Fruit fly (Drosophila melanogaster) whole organism, prepupa: ENCODE measurements around the gene ksh.

Source experiments
- Blimp-1 ChIP-seq: fragments of 200-800 bp; sonication (Bioruptor generic); optimal IDR thresholded peaks from 3 replicates; lab custom pipeline; 2017; ENCODE audit warnings: missing biosample characterization, missing genetic modification characterization, mild to moderate bottlenecking, moderate library complexity, missing genetic modification reagents
- CG10631 ChIP-seq: fragments of 200-800 bp; sonication (Bioruptor generic); optimal IDR thresholded peaks from 2 replicates; lab custom pipeline; 2016; ENCODE audit warnings: missing biosample characterization, missing genetic modification characterization
- CG11294 ChIP-seq: fragments of 200-800 bp; sonication (Bioruptor generic); IDR thresholded peaks from 2 replicates; pipeline ENCODE4 v1.3.6; 2022; ENCODE audit warnings: missing biosample characterization, missing genetic modification characterization
- CG11762 ChIP-seq: fragments of 200-800 bp; sonication (Bioruptor generic); optimal IDR thresholded peaks from 3 replicates; lab custom pipeline; 2016; ENCODE audit warnings: missing biosample characterization, missing genetic modification characterization; ENCODE audit not compliant: insufficient read depth
- CG15336 ChIP-seq: fragments of 200-800 bp; sonication (Bioruptor generic); IDR thresholded peaks from 2 replicates; pipeline ENCODE4 v1.3.6; 2022; ENCODE audit warnings: missing biosample characterization, missing genetic modification characterization
- CG16779 ChIP-seq: fragments of 200-800 bp; sonication (Bioruptor generic); optimal IDR thresholded peaks from 3 replicates; lab custom pipeline; 2017; ENCODE audit warnings: missing biosample characterization, mild to moderate bottlenecking, missing genetic modification characterization
- CG3032 ChIP-seq: fragments of 200-800 bp; optimal IDR thresholded peaks from 2 replicates; lab custom pipeline; 2019; ENCODE audit warnings: missing biosample characterization, mild to moderate bottlenecking, missing genetic modification characterization, moderate library complexity
- CG31627 ChIP-seq: fragments of 200-800 bp; sonication (Bioruptor generic); optimal IDR thresholded peaks from 3 replicates; lab custom pipeline; 2016; ENCODE audit warnings: missing biosample characterization, missing genetic modification characterization
- CG32006 ChIP-seq: fragments of 200-800 bp; sonication (Bioruptor generic); optimal IDR thresholded peaks from 3 replicates; lab custom pipeline; 2017; ENCODE audit warnings: missing biosample characterization, mild to moderate bottlenecking, missing genetic modification characterization
- CG34406 ChIP-seq: fragments of 200-800 bp; sonication (Bioruptor generic); optimal IDR thresholded peaks from 3 replicates; lab custom pipeline; 2016; ENCODE audit warnings: missing biosample characterization, missing genetic modification characterization
- CG3919 ChIP-seq: fragments of 200-800 bp; sonication (Bioruptor generic); optimal IDR thresholded peaks from 3 replicates; lab custom pipeline; 2016; ENCODE audit warnings: missing biosample characterization, missing genetic modification characterization
- CG6163 ChIP-seq: fragments of 200-800 bp; sonication (Bioruptor generic); IDR thresholded peaks from 3 replicates; pipeline ENCODE4 v1.3.6; 2022; ENCODE audit warnings: missing biosample characterization, missing genetic modification characterization
- CG6276 ChIP-seq: fragments of 200-800 bp; sonication (Bioruptor generic); optimal IDR thresholded peaks from 2 replicates; lab custom pipeline; 2017; ENCODE audit warnings: missing biosample characterization, mild to moderate bottlenecking, missing genetic modification characterization
- CG6792 ChIP-seq: fragments of 200-800 bp; sonication (Bioruptor generic); optimal IDR thresholded peaks from 3 replicates; lab custom pipeline; 2016; ENCODE audit warnings: missing biosample characterization, missing genetic modification characterization
- CG6808 ChIP-seq: fragments of 200-800 bp; sonication (Bioruptor generic); optimal IDR thresholded peaks from 3 replicates; lab custom pipeline; 2017; ENCODE audit warnings: missing biosample characterization, missing genetic modification characterization, mild to moderate bottlenecking, moderate library complexity, missing genetic modification reagents
- CG7368 ChIP-seq: fragments of 200-800 bp; sonication (Bioruptor generic); optimal IDR thresholded peaks from 3 replicates; lab custom pipeline; 2016; ENCODE audit warnings: missing biosample characterization, missing genetic modification characterization
- CG8119 ChIP-seq: fragments of 200-800 bp; sonication (Bioruptor generic); IDR thresholded peaks from 3 replicates; pipeline ENCODE4 v1.3.6; 2022; ENCODE audit warnings: missing biosample characterization, missing genetic modification characterization
- CG8632 ChIP-seq: fragments of 200-800 bp; sonication (Bioruptor generic); optimal IDR thresholded peaks from 3 replicates; lab custom pipeline; 2016; ENCODE audit warnings: missing biosample characterization, missing genetic modification characterization
- CG9139 ChIP-seq: fragments of 200-800 bp; sonication (Bioruptor generic); optimal IDR thresholded peaks from 3 replicates; lab custom pipeline; 2017; ENCODE audit warnings: missing biosample characterization, mild to moderate bottlenecking, missing genetic modification characterization
- Eip75B ChIP-seq: fragments of 200-800 bp; sonication (Bioruptor generic); optimal IDR thresholded peaks from 3 replicates; lab custom pipeline; 2016; ENCODE audit warnings: missing biosample characterization, missing genetic modification characterization
- Eip78C ChIP-seq: fragments of 200-800 bp; sonication (Bioruptor generic); peaks from one replicate; lab custom pipeline; 2016; ENCODE audit warnings: missing biosample characterization, missing genetic modification characterization
- Eip93F ChIP-seq: fragments of 200-800 bp; sonication (Bioruptor generic); optimal IDR thresholded peaks from 2 replicates; lab custom pipeline; 2016; ENCODE audit warnings: missing biosample characterization, mild to moderate bottlenecking, missing genetic modification characterization
- Ets21C ChIP-seq: fragments of 200-800 bp; sonication (Bioruptor generic); optimal IDR thresholded peaks from 3 replicates; lab custom pipeline; 2016; ENCODE audit warnings: missing biosample characterization, missing genetic modification characterization
- Ets96B ChIP-seq: fragments of 200-800 bp; optimal IDR thresholded peaks from 2 replicates; lab custom pipeline; 2019; ENCODE audit warnings: missing biosample characterization, mild to moderate bottlenecking, missing genetic modification characterization, moderate library complexity
- Hr38 ChIP-seq: sonication (Bioruptor generic); optimal IDR thresholded peaks from 2 replicates; lab custom pipeline; 2016; ENCODE audit warnings: missing biosample characterization, missing genetic modification characterization
- Hr4 ChIP-seq: fragments of 200-800 bp; sonication (Bioruptor generic); optimal IDR thresholded peaks from 3 replicates; lab custom pipeline; 2016; ENCODE audit warnings: missing biosample characterization, missing genetic modification characterization
- Lpt ChIP-seq: fragments of 200-800 bp; sonication (Bioruptor generic); optimal IDR thresholded peaks from 3 replicates; lab custom pipeline; 2016; ENCODE audit warnings: missing biosample characterization, missing genetic modification characterization
- Met ChIP-seq: fragments of 200-800 bp; sonication (Bioruptor generic); optimal IDR thresholded peaks from 3 replicates; lab custom pipeline; 2016; ENCODE audit warnings: missing biosample characterization, missing genetic modification characterization
- OdsH ChIP-seq: fragments of 200-800 bp; sonication (Bioruptor generic); optimal IDR thresholded peaks from 3 replicates; lab custom pipeline; 2016; ENCODE audit warnings: missing biosample characterization, missing genetic modification characterization
- Sox102F ChIP-seq: fragments of 200-800 bp; sonication (Bioruptor generic); optimal IDR thresholded peaks from 2 replicates; lab custom pipeline; 2016; ENCODE audit warnings: missing biosample characterization, mild to moderate bottlenecking, missing genetic modification characterization
- Sox14 ChIP-seq: fragments of 200-800 bp; sonication (Bioruptor generic); optimal IDR thresholded peaks from 3 replicates; lab custom pipeline; 2016; ENCODE audit warnings: missing biosample characterization, missing genetic modification characterization
- Sox15 ChIP-seq: fragments of 200-800 bp; sonication (Bioruptor generic); optimal IDR thresholded peaks from 3 replicates; lab custom pipeline; 2016; ENCODE audit warnings: missing biosample characterization, missing genetic modification characterization
- achi ChIP-seq: fragments of 200-800 bp; sonication (Bioruptor generic); optimal IDR thresholded peaks from 3 replicates; lab custom pipeline; 2016; ENCODE audit warnings: missing biosample characterization, missing genetic modification characterization
- acj6 ChIP-seq: fragments of 200-800 bp; sonication (Bioruptor generic); optimal IDR thresholded peaks from 3 replicates; lab custom pipeline; 2016; ENCODE audit warnings: missing biosample characterization, missing genetic modification characterization
- cyc ChIP-seq: fragments of 200-800 bp; sonication (Bioruptor generic); optimal IDR thresholded peaks from 3 replicates; lab custom pipeline; 2016; ENCODE audit warnings: missing biosample characterization, missing genetic modification characterization
- dac ChIP-seq: fragments of 200-800 bp; sonication (Bioruptor generic); optimal IDR thresholded peaks from 2 replicates; lab custom pipeline; 2017; ENCODE audit warnings: missing biosample characterization, mild to moderate bottlenecking, missing genetic modification characterization
- dsx ChIP-seq: fragments of 200-800 bp; optimal IDR thresholded peaks from 3 replicates; lab custom pipeline; 2019; ENCODE audit warnings: missing biosample characterization, mild to moderate bottlenecking, missing genetic modification characterization, moderate library complexity; ENCODE audit not compliant: poor library complexity, severe bottlenecking
- eg ChIP-seq: fragments of 200-800 bp; sonication (Bioruptor generic); IDR thresholded peaks from 3 replicates; pipeline ENCODE4 v1.3.6; 2022; ENCODE audit warnings: missing biosample characterization, missing genetic modification characterization
- esn ChIP-seq: fragments of 200-800 bp; sonication (Bioruptor generic); optimal IDR thresholded peaks from 2 replicates; lab custom pipeline; 2016; ENCODE audit warnings: missing biosample characterization, mild to moderate bottlenecking, missing genetic modification characterization, moderate library complexity
- fd59A ChIP-seq: fragments of 200-800 bp; sonication (Bioruptor generic); optimal IDR thresholded peaks from 2 replicates; lab custom pipeline; 2017; ENCODE audit warnings: missing biosample characterization, mild to moderate bottlenecking, missing genetic modification characterization, missing genetic modification reagents
- fkh ChIP-seq: fragments of 200-800 bp; sonication (Bioruptor generic); optimal IDR thresholded peaks from 3 replicates; lab custom pipeline; 2017; ENCODE audit warnings: missing biosample characterization, mild to moderate bottlenecking, missing genetic modification characterization, moderate library complexity
- lz ChIP-seq: fragments of 200-800 bp; sonication (Bioruptor generic); optimal IDR thresholded peaks from 3 replicates; lab custom pipeline; 2016; ENCODE audit warnings: missing biosample characterization, missing genetic modification characterization
- pdm3 ChIP-seq: fragments of 200-800 bp; sonication (Bioruptor generic); optimal IDR thresholded peaks from 3 replicates; lab custom pipeline; 2016; ENCODE audit warnings: missing biosample characterization, missing genetic modification characterization
- salr ChIP-seq, 2 experiments: fragments of 200-800 bp; sonication (Bioruptor generic); optimal IDR thresholded peaks; 3 replicates each; lab custom pipeline; 2016 to 2018; ENCODE audit warnings: missing biosample characterization in 2 of 2, missing genetic modification characterization in 2 of 2, mild to moderate bottlenecking in 1 of 2
- spab ChIP-seq: fragments of 200-800 bp; sonication (Bioruptor generic); optimal IDR thresholded peaks from 2 replicates; lab custom pipeline; 2017; ENCODE audit warnings: missing biosample characterization, mild to moderate bottlenecking, missing genetic modification characterization, missing genetic modification reagents
- ss ChIP-seq, 2 experiments: fragments of 200-800 bp; sonication (Bioruptor generic); optimal IDR thresholded peaks; 2 replicates in 1 of 2; 3 replicates in 1 of 2; lab custom pipeline; 2017 to 2018; ENCODE audit warnings: mild to moderate bottlenecking in 2 of 2, missing biosample characterization in 2 of 2, missing genetic modification characterization in 2 of 2, moderate library complexity in 1 of 2
- svp ChIP-seq: fragments of 200-800 bp; sonication (Bioruptor generic); peaks from one replicate; lab custom pipeline; 2016; ENCODE audit warnings: missing biosample characterization, missing genetic modification characterization
- topi ChIP-seq: fragments of 200-800 bp; sonication (Bioruptor generic); optimal IDR thresholded peaks from 3 replicates; lab custom pipeline; 2016; ENCODE audit warnings: missing biosample characterization, missing genetic modification characterization
- vri ChIP-seq: fragments of 200-800 bp; sonication (Bioruptor generic); optimal IDR thresholded peaks from 3 replicates; lab custom pipeline; 2016; ENCODE audit warnings: missing biosample characterization, mild to moderate bottlenecking, missing genetic modification characterization

ksh gene

DNA sequence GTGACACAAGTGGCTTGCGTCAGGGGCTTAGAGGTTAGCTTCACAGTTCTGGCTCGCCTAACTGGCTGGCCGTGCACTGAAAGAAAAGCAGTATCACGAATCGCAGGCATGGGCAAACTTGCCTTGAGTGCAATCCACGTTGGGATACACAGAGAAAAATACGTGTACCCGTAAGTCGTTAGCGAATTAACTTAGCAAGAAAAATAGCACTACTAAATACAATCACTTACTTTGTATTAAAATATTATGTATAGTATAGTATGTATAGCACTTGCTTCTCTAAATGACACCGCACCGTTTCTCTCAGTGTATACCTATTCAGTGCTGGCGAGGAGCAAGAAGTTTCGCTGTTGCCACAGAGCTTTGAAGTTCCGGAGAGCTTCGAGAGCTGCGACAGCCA lies 41.7 kb downstream of the ksh start (continued):
- TF ChIP-seq Ets96B (tag; lab: Kevin White, UChicago) (peak; percentile 32), cyc (no peak), CG10631 (GFP tag; lab: Kevin White, UChicago) (peak; percentile 6), CG16779 (no peak), Ets21C (GFP tag; lab: Kevin White, UChicago) (no peak), Met (GFP tag; lab: Kevin White, UChicago) (no peak), CG6792 (GFP tag; lab: Kevin White, UChicago) (peak; percentile 15), CG3919 (GFP tag; lab: Kevin White, UChicago) (peak; percentile 11), dsx (peak; percentile 2), Lpt (GFP tag; lab: Kevin White, UChicago) (no peak)

DNA sequence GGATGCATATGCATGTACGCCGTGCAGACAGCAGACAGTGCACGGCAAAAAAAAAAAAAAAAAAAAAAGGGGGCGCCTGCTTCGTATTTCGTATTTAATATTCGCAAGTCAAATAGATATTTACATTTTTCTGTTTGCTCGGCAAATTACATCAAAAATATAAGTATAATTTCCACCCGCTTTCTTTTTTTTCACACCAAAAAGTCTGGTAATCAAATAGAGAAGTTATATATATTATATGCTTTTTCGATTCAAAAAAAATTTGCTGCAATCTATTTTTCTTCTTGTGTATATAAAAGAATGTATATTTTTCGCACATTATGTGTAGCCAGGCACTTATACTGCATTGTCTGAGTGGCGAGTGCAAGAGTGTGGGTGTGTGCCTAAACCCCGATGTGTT lies 46.5 kb downstream of the ksh start:
- peak; percentile 1 for TF ChIP-seq CG3919 (GFP tag; lab: Kevin White, UChicago)
- no peak for TF ChIP-seq fkh (GFP tag; lab: Kevin White, UChicago)
- TF ChIP-seq CG11762 (GFP tag; lab: Kevin White, UChicago) = no peak
- no peak for TF ChIP-seq CG11294 (GFP tag; lab: Robert Waterston, UW)
- peak; percentile 9 for TF ChIP-seq Eip75B (GFP tag; lab: Kevin White, UChicago)
- no peak for TF ChIP-seq Blimp-1 (GFP tag; lab: Kevin White, UChicago)
- peak; percentile 20 for TF ChIP-seq pdm3
- no peak for TF ChIP-seq Eip93F
- TF ChIP-seq lz (GFP tag; lab: Kevin White, UChicago) = no peak
- no peak for TF ChIP-seq CG15336
- TF ChIP-seq OdsH (GFP tag; lab: Kevin White, UChicago) = peak; percentile 8
- no peak for TF ChIP-seq acj6 (GFP tag; lab: Kevin White, UChicago)
- no peak for TF ChIP-seq Sox15 (GFP tag; lab: Kevin White, UChicago)
- peak; percentile 70 for TF ChIP-seq Eip78C
- TF ChIP-seq cyc = no peak
- TF ChIP-seq Lpt (GFP tag; lab: Kevin White, UChicago) = no peak
- no peak for TF ChIP-seq Ets96B (tag; lab: Kevin White, UChicago)
- TF ChIP-seq CG6808 (GFP tag; lab: Kevin White, UChicago) = no peak
- 0 out of 3 replicates have a peak, but pooled peaks have one; percentile 32 for TF ChIP-seq CG8119
- no peak for TF ChIP-seq CG9139 (GFP tag; lab: Kevin White, UChicago)
- no peak for TF ChIP-seq CG8632
- peak; percentile 35 for TF ChIP-seq CG32006 (GFP tag; lab: Kevin White, UChicago)
- no peak for TF ChIP-seq CG34406 (GFP tag; lab: Kevin White, UChicago)
- peak in 1 of 2 experiments; percentile 4 for TF ChIP-seq ss (GFP tag; optimal IDR thresholded peaks at IDR 0.05; lab: Kevin White, UChicago)
- TF ChIP-seq CG7368 = no peak
- TF ChIP-seq Sox102F (GFP tag; lab: Kevin White, UChicago) = no peak
- TF ChIP-seq achi (GFP tag; lab: Kevin White, UChicago) = peak; percentile 2
- TF ChIP-seq CG6276 (GFP tag; lab: Kevin White, UChicago) = no peak
- peak; percentile 13 for TF ChIP-seq Hr4
- no peak for TF ChIP-seq CG10631 (GFP tag; lab: Kevin White, UChicago)
- TF ChIP-seq topi (GFP tag; lab: Kevin White, UChicago) = no peak
- TF ChIP-seq salr (GFP tag; optimal IDR thresholded peaks at IDR 0.05; lab: Kevin White, UChicago) = peak in 1 of 2 experiments; percentile 25
- TF ChIP-seq CG16779 = no peak
- TF ChIP-seq esn (GFP tag; lab: Kevin White, UChicago) = no peak
- TF ChIP-seq Sox14 (GFP tag; lab: Kevin White, UChicago) = no peak
- no peak for TF ChIP-seq Hr38 (GFP tag; lab: Kevin White, UChicago)
- TF ChIP-seq dac (GFP tag; lab: Kevin White, UChicago) = no peak
- no peak for TF ChIP-seq fd59A (GFP tag; lab: Kevin White, UChicago)
- no peak for TF ChIP-seq eg
- TF ChIP-seq spab (GFP tag; lab: Kevin White, UChicago) = no peak
- TF ChIP-seq Ets21C (GFP tag; lab: Kevin White, UChicago) = no peak
- peak; percentile 54 for TF ChIP-seq svp (GFP tag; lab: Kevin White, UChicago)
- no peak for TF ChIP-seq CG6163
- TF ChIP-seq CG31627 (GFP tag; lab: Kevin White, UChicago) = no peak
- TF ChIP-seq CG3032 (tag; lab: Kevin White, UChicago) = peak; percentile 0
- TF ChIP-seq vri = no peak
- TF ChIP-seq, all 60 proteins: peak for 13
